Worm (Caenorhabditis elegans): ENCODE results near the gene cwp-5.
A peak's percentile ranks its signal among the peaks of the same experiment; 100 is the strongest.

cwp-5 gene

ce11 chrX:13182012-13182411 lies 7.7 kb downstream of the cwp-5 start:
- no peak for TF ChIP-seq snpc-1.1 (tag; optimal IDR thresholded peaks at IDR 0.05; ENCODE audit: insufficient read depth)
- no peak for TF ChIP-seq hmg-1.2 (GFP tag; IDR thresholded peaks at IDR 0.05)
- no peak for TF ChIP-seq hmg-20 (GFP tag; IDR thresholded peaks at IDR 0.05)
- no peak for TF ChIP-seq C17E4.6 (GFP tag; IDR thresholded peaks at IDR 0.05)
- TF ChIP-seq B0261.1 (tag; optimal IDR thresholded peaks at IDR 0.05) = no peak
- TF ChIP-seq ztf-28 (GFP tag; IDR thresholded peaks at IDR 0.05) = no peak
- TF ChIP-seq ekl-4 (GFP tag; IDR thresholded peaks at IDR 0.05) = no peak
- no peak for TF ChIP-seq lag-1 (GFP tag; IDR thresholded peaks at IDR 0.05)
- TF ChIP-seq lin-40 (tag; optimal IDR thresholded peaks at IDR 0.05) = no peak
- TF ChIP-seq rpc-1 (optimal IDR thresholded peaks at IDR 0.05) = no peak
- no peak for TF ChIP-seq rpc-1 (tag; optimal IDR thresholded peaks at IDR 0.05)
- TF ChIP-seq let-607 (tag; optimal IDR thresholded peaks at IDR 0.05) = no peak
- no peak for TF ChIP-seq F22D6.2 (tag; optimal IDR thresholded peaks at IDR 0.05)
- no peak for TF ChIP-seq ceh-27 (GFP tag; optimal IDR thresholded peaks at IDR 0.05)
- TF ChIP-seq him-1 (tag; optimal IDR thresholded peaks at IDR 0.05) = no peak
- TF ChIP-seq ccch-3 (GFP tag; optimal IDR thresholded peaks at IDR 0.05) = no peak
- TF ChIP-seq bed-1 (GFP tag; IDR thresholded peaks at IDR 0.05) = no peak
- TF ChIP-seq mcd-1 (GFP tag; IDR thresholded peaks at IDR 0.05) = no peak
- no peak for TF ChIP-seq egl-18 (GFP tag; IDR thresholded peaks at IDR 0.05)

ce11 chrX:13178347-13178746 lies 11.4 kb downstream of the cwp-5 start, which contains the start of gene nlp-3:
TSS of gene nlp-3 (minus strand) at chrX:13178447.
- no peak for TF ChIP-seq F23B12.7 (tag; optimal IDR thresholded peaks at IDR 0.05; ENCODE audit: insufficient read depth)
- TF ChIP-seq Y56A3A.18 (GFP tag; IDR thresholded peaks at IDR 0.05) = no peak

- TF ChIP-seq F52B5.7 (tag; optimal IDR thresholded peaks at IDR 0.05) (no peak), ceh-58 (GFP tag; IDR thresholded peaks at IDR 0.05) (no peak), snpc-4 (GFP tag; optimal IDR thresholded peaks at IDR 0.05) (no peak), snpc-4 (tag; optimal IDR thresholded peaks at IDR 0.05) (no peak), ztf-18 (tag; optimal IDR thresholded peaks at IDR 0.05) (no peak), attf-6 (GFP tag; IDR thresholded peaks at IDR 0.05) (no peak), unc-130 (GFP tag; optimal IDR thresholded peaks at IDR 0.05) (no peak), tbp1 (GFP tag; optimal IDR thresholded peaks at IDR 0.05) (no peak), sea-2 (GFP tag; IDR thresholded peaks at IDR 0.05) (no peak), K12H6.12 (tag; optimal IDR thresholded peaks at IDR 0.05) (no peak)
Measured at ce11 chrX:13174437-13174836, 15.3 kb downstream of the cwp-5 start.

- TF ChIP-seq ceh-27 (GFP tag; optimal IDR thresholded peaks at IDR 0.05) (peak; percentile 11), F39B2.1 (GFP tag; IDR thresholded peaks at IDR 0.05) (no peak), K12H6.12 (tag; optimal IDR thresholded peaks at IDR 0.05) (peak; percentile 13)
Measured at ce11 chrX:13171206-13171605, 18.6 kb downstream of the cwp-5 start.

- no peak for TF ChIP-seq ztf-26 (tag; optimal IDR thresholded peaks at IDR 0.05)
- TF ChIP-seq Y67H2A.10 (GFP tag; conservative IDR thresholded peaks at IDR 0.05) = no peak
- TF ChIP-seq repo-1 (tag; optimal IDR thresholded peaks at IDR 0.05) = no peak
- TF ChIP-seq mcd-1 (GFP tag; IDR thresholded peaks at IDR 0.05) = no peak
- TF ChIP-seq athp-1 (tag; optimal IDR thresholded peaks at IDR 0.05) = no peak
- TF ChIP-seq let-526 (GFP tag; IDR thresholded peaks at IDR 0.05) = no peak
- no peak for TF ChIP-seq C06A6.2 (GFP tag; conservative IDR thresholded peaks at IDR 0.05)
- TF ChIP-seq chd-7 (tag; optimal IDR thresholded peaks at IDR 0.05) = no peak
Measured at ce11 chrX:13170804-13171203, 19.0 kb downstream of the cwp-5 start.

All from whole organism, young adult.